Fruit fly (Drosophila melanogaster) whole organism, embryonic: ENCODE data around the gene papi.

Experiments
- Bdp1 ChIP-seq: fragments of 200-800 bp; sonication (Bioruptor generic); optimal IDR thresholded peaks from 3 replicates; lab custom pipeline; 2016; ENCODE audit warnings: missing biosample characterization, missing genetic modification characterization
- Bteb2 ChIP-seq: fragments of 200-800 bp; sonication (Bioruptor generic); optimal IDR thresholded peaks from 2 replicates; lab custom pipeline; 2016; ENCODE audit warnings: missing biosample characterization, missing genetic modification characterization
- CG10209 ChIP-seq: fragments of 200-800 bp; sonication (Bioruptor generic); optimal IDR thresholded peaks from 3 replicates; lab custom pipeline; 2017; ENCODE audit warnings: missing biosample characterization, mild to moderate bottlenecking, missing genetic modification characterization, missing genetic modification reagents
- CG10654 ChIP-seq: fragments of 200-800 bp; sonication (Bioruptor generic); optimal IDR thresholded peaks from 2 replicates; lab custom pipeline; 2016; ENCODE audit warnings: missing biosample characterization, missing genetic modification characterization
- CG11093 ChIP-seq: fragments of 200-800 bp; sonication (Bioruptor generic); IDR thresholded peaks from 3 replicates; pipeline ENCODE4 v1.3.6; 2022; ENCODE audit warnings: missing biosample characterization, missing genetic modification characterization
- CG11696 ChIP-seq: fragments of 200-800 bp; sonication (Bioruptor generic); IDR thresholded peaks from 2 replicates; pipeline ENCODE4 v1.3.6; 2022; ENCODE audit warnings: missing biosample characterization, missing genetic modification characterization
- CG12659 ChIP-seq: fragments of 200-800 bp; sonication (Bioruptor generic); optimal IDR thresholded peaks from 3 replicates; lab custom pipeline; 2017; ENCODE audit warnings: mild to moderate bottlenecking, missing biosample characterization, missing genetic modification reagents, missing genetic modification characterization
- CG12744 ChIP-seq: fragments of 200-800 bp; sonication (Bioruptor generic); optimal IDR thresholded peaks from 2 replicates; lab custom pipeline; 2016; ENCODE audit warnings: missing biosample characterization, missing genetic modification characterization
- CG1792 ChIP-seq: fragments of 200-800 bp; sonication (Bioruptor generic); optimal IDR thresholded peaks from 2 replicates; lab custom pipeline; 2016; ENCODE audit warnings: missing biosample characterization, missing genetic modification characterization
- CG3065 ChIP-seq: fragments of 200-800 bp; sonication (Bioruptor generic); optimal IDR thresholded peaks from 2 replicates; lab custom pipeline; 2016; ENCODE audit warnings: missing biosample characterization, missing genetic modification characterization
- CG31441 ChIP-seq: fragments of 200-800 bp; sonication (Bioruptor generic); IDR thresholded peaks from 2 replicates; pipeline ENCODE4 v1.3.6; 2022; ENCODE audit warnings: missing biosample characterization, missing genetic modification characterization
- CG3726 ChIP-seq: fragments of 200-800 bp; sonication (Bioruptor generic); IDR thresholded peaks from 3 replicates; pipeline ENCODE4, ENCODE4 v1.3.6; 2022; ENCODE audit warnings: missing biosample characterization, missing genetic modification characterization
- CG42726 ChIP-seq: fragments of 200-800 bp; sonication (Bioruptor generic); IDR thresholded peaks from 2 replicates; pipeline ENCODE4 v1.3.6; 2022; ENCODE audit warnings: missing biosample characterization, missing genetic modification characterization; ENCODE audit not compliant: partially characterized antibody
- CG4707 ChIP-seq: fragments of 200-800 bp; sonication (Bioruptor generic); optimal IDR thresholded peaks from 2 replicates; lab custom pipeline; 2018; ENCODE audit warnings: missing biosample characterization, mild to moderate bottlenecking, missing genetic modification characterization, moderate library complexity
- CG4854 ChIP-seq: fragments of 200-800 bp; sonication (Bioruptor generic); optimal IDR thresholded peaks from 2 replicates; lab custom pipeline; 2016; ENCODE audit warnings: missing biosample characterization, missing genetic modification characterization, inconsistent platforms
- CG5245 ChIP-seq: fragments of 200-800 bp; sonication (Bioruptor generic); optimal IDR thresholded peaks from 3 replicates; lab custom pipeline; 2016; ENCODE audit warnings: missing biosample characterization, missing genetic modification characterization
- CG6854 ChIP-seq: fragments of 200-800 bp; sonication (Bioruptor generic); optimal IDR thresholded peaks from 3 replicates; lab custom pipeline; 2017; ENCODE audit warnings: missing biosample characterization, mild to moderate bottlenecking, missing genetic modification characterization
- CG7271 ChIP-seq: fragments of 200-800 bp; sonication (Bioruptor generic); optimal IDR thresholded peaks from 2 replicates; lab custom pipeline; 2018; ENCODE audit warnings: missing biosample characterization, mild to moderate bottlenecking, missing genetic modification characterization, moderate library complexity
- CG8089 ChIP-seq: fragments of 200-800 bp; sonication (Bioruptor generic); optimal IDR thresholded peaks from 3 replicates; lab custom pipeline; 2016; ENCODE audit warnings: missing biosample characterization, missing genetic modification characterization
- CG9215 ChIP-seq: fragments of 200-800 bp; sonication (Bioruptor generic); IDR thresholded peaks from 2 replicates; pipeline ENCODE4 v1.3.6; 2022; ENCODE audit warnings: missing biosample characterization, missing genetic modification characterization
- CG9817 ChIP-seq: fragments of 200-800 bp; sonication (Bioruptor generic); optimal IDR thresholded peaks from 2 replicates; lab custom pipeline; 2018; ENCODE audit warnings: missing biosample characterization, mild to moderate bottlenecking, missing genetic modification characterization, moderate library complexity
- CrebB ChIP-seq: fragments of 200-800 bp; sonication (Bioruptor generic); optimal IDR thresholded peaks from 3 replicates; lab custom pipeline; 2018; ENCODE audit warnings: missing biosample characterization, mild to moderate bottlenecking, missing genetic modification characterization
- Fer1 ChIP-seq: fragments of 200-800 bp; sonication (Bioruptor generic); optimal IDR thresholded peaks from 2 replicates; lab custom pipeline; 2017; ENCODE audit warnings: missing biosample characterization, mild to moderate bottlenecking, missing genetic modification characterization
- H15 ChIP-seq: fragments of 200-800 bp; sonication (Bioruptor generic); IDR thresholded peaks from 3 replicates; pipeline ENCODE4 v1.3.6; 2022; ENCODE audit warnings: missing biosample characterization, missing genetic modification characterization
- Hr51 ChIP-seq, 2 experiments: fragments of 200-800 bp; sonication (Bioruptor generic); optimal IDR thresholded peaks; 2 replicates in 1 of 2; 3 replicates in 1 of 2; lab custom pipeline; 2016 to 2018; ENCODE audit warnings: missing biosample characterization in 2 of 2, missing genetic modification characterization in 2 of 2, mild to moderate bottlenecking in 1 of 2, moderate library complexity in 1 of 2
- Jarid2 ChIP-seq: fragments of 200-800 bp; sonication (Bioruptor generic); optimal IDR thresholded peaks from 3 replicates; lab custom pipeline; 2017; ENCODE audit warnings: mild to moderate bottlenecking, missing biosample characterization, missing genetic modification reagents, missing genetic modification characterization
- Neu2 ChIP-seq: fragments of 200-800 bp; sonication (Bioruptor generic); optimal IDR thresholded peaks from 3 replicates; lab custom pipeline; 2016; ENCODE audit warnings: missing biosample characterization, missing genetic modification characterization, borderline replicate concordance
- NfI ChIP-seq: fragments of 200-800 bp; sonication (Bioruptor generic); optimal IDR thresholded peaks from 3 replicates; lab custom pipeline; 2018; ENCODE audit warnings: missing biosample characterization, mild to moderate bottlenecking, missing genetic modification characterization, moderate library complexity
- Opbp ChIP-seq: fragments of 200-800 bp; sonication (Bioruptor generic); IDR thresholded peaks from 3 replicates; pipeline ENCODE4 v1.3.6; 2022; ENCODE audit warnings: missing biosample characterization, missing genetic modification characterization; ENCODE audit not compliant: partially characterized antibody
- Sox100B ChIP-seq: fragments of 200-800 bp; sonication (Bioruptor generic); optimal IDR thresholded peaks from 3 replicates; lab custom pipeline; 2018; ENCODE audit warnings: missing biosample characterization, mild to moderate bottlenecking, missing genetic modification characterization
- Spps ChIP-seq: fragments of 200-800 bp; sonication (Bioruptor generic); optimal IDR thresholded peaks from 2 replicates; lab custom pipeline; 2018; ENCODE audit warnings: missing biosample characterization, mild to moderate bottlenecking, missing genetic modification characterization
- Stat92E ChIP-seq, 3 experiments: fragments of >200 bp in 2 of 3; fragments of 200-800 bp in 1 of 3; sonication (Bioruptor generic) in 1 of 3; optimal IDR thresholded peaks; 2 replicates each; lab custom pipeline; 2017 to 2019; ENCODE audit warnings: missing biosample characterization in 3 of 3, missing genetic modification characterization in 3 of 3, mild to moderate bottlenecking in 1 of 3, moderate library complexity in 1 of 3
- aop ChIP-seq: fragments of 200-800 bp; sonication (Bioruptor generic); IDR thresholded peaks from 2 replicates; pipeline ENCODE4 v1.3.6; 2022; ENCODE audit warnings: missing biosample characterization, missing genetic modification characterization
- ara ChIP-seq: fragments of 200-800 bp; sonication (Bioruptor generic); IDR thresholded peaks from 2 replicates; pipeline ENCODE4 v1.3.6; 2022; ENCODE audit warnings: missing biosample characterization, missing genetic modification characterization
- az2 ChIP-seq: fragments of 200-800 bp; sonication (Bioruptor generic); optimal IDR thresholded peaks from 3 replicates; lab custom pipeline; 2016; ENCODE audit warnings: missing biosample characterization, missing genetic modification characterization
- croc ChIP-seq: fragments of 200-800 bp; sonication (Bioruptor generic); conservative IDR thresholded peaks from 3 replicates; pipeline ENCODE4 v1.3.6; 2022; ENCODE audit warnings: missing biosample characterization, missing genetic modification characterization
- gcm2 ChIP-seq: fragments of 200-800 bp; sonication (Bioruptor generic); optimal IDR thresholded peaks from 2 replicates; lab custom pipeline; 2016; ENCODE audit warnings: missing biosample characterization, missing genetic modification characterization
- gfzf ChIP-seq: fragments of 200-800 bp; sonication (Bioruptor generic); optimal IDR thresholded peaks from 2 replicates; lab custom pipeline; 2016; ENCODE audit warnings: missing biosample characterization, mild to moderate bottlenecking, missing genetic modification characterization, moderate library complexity
- lab ChIP-seq: fragments of 200-800 bp; sonication (Bioruptor generic); optimal IDR thresholded peaks from 3 replicates; lab custom pipeline; 2017; ENCODE audit warnings: missing biosample characterization, missing genetic modification characterization, mild to moderate bottlenecking, moderate library complexity, missing genetic modification reagents
- lov ChIP-seq, 2 experiments: fragments of 200-800 bp in 1 of 2; fragments of >200 bp in 1 of 2; sonication (Bioruptor generic) in 1 of 2; IDR thresholded peaks in 1 of 2; optimal IDR thresholded peaks in 1 of 2; 2 replicates in 1 of 2; 3 replicates in 1 of 2; pipeline versions ENCODE4 v1.3.6 to Lab custom; 2017 to 2022; ENCODE audit warnings: missing biosample characterization in 1 of 2, missing genetic modification characterization in 1 of 2
- phol ChIP-seq: fragments of 200-800 bp; sonication (Bioruptor generic); optimal IDR thresholded peaks from 3 replicates; lab custom pipeline; 2018; ENCODE audit warnings: missing biosample characterization, mild to moderate bottlenecking, missing genetic modification characterization, moderate library complexity
- ranshi ChIP-seq: fragments of 200-800 bp; sonication (Bioruptor generic); IDR thresholded peaks from 2 replicates; pipeline ENCODE4 v1.3.6; 2022; ENCODE audit warnings: missing biosample characterization, missing genetic modification characterization
- repo ChIP-seq: fragments of 200-800 bp; sonication (Bioruptor generic); optimal IDR thresholded peaks from 2 replicates; lab custom pipeline; 2016; ENCODE audit warnings: missing biosample characterization, missing genetic modification characterization
- ro ChIP-seq: fragments of 200-800 bp; sonication (Bioruptor generic); IDR thresholded peaks from 2 replicates; pipeline ENCODE4 v1.3.6; 2022; ENCODE audit warnings: missing biosample characterization, missing genetic modification characterization
- row ChIP-seq: fragments of 200-800 bp; sonication (Bioruptor generic); IDR thresholded peaks from 3 replicates; pipeline ENCODE4 v1.3.6; 2022; ENCODE audit warnings: missing biosample characterization, missing genetic modification characterization
- sim ChIP-seq: fragments of 200-800 bp; sonication (Bioruptor generic); IDR thresholded peaks from 2 replicates; pipeline ENCODE4 v1.3.6; 2022; ENCODE audit warnings: missing biosample characterization, missing genetic modification characterization
- toy ChIP-seq: fragments of 200-800 bp; sonication (Bioruptor generic); IDR thresholded peaks from 2 replicates; pipeline ENCODE4 v1.3.6; 2022; ENCODE audit warnings: missing biosample characterization, missing genetic modification characterization
- yki ChIP-seq: fragments of >200 bp; optimal IDR thresholded peaks from 3 replicates; lab custom pipeline; 2018
- zf30C ChIP-seq: fragments of 200-800 bp; sonication (Bioruptor generic); optimal IDR thresholded peaks from 3 replicates; lab custom pipeline; 2018; ENCODE audit warnings: missing biosample characterization, mild to moderate bottlenecking, missing genetic modification characterization
- zfh1 ChIP-seq: fragments of 200-800 bp; sonication (Bioruptor generic); IDR thresholded peaks from 3 replicates; pipeline ENCODE4 v1.3.6; 2022; ENCODE audit warnings: missing biosample characterization, missing genetic modification characterization

The papi gene

dm6 chr2L:2179366-2179765 lies 41.2 kb upstream of the papi start (continued):
- TF ChIP-seq ranshi (GFP tag; lab: Robert Waterston, UW) = peak; percentile 58; the same call in 1 of the 2 replicates
- TF ChIP-seq Stat92E (GFP tag; optimal IDR thresholded peaks at IDR 0.05; lab: Kevin White, UChicago) = no peak
- peak; percentile 70 for TF ChIP-seq CG12659
- 0 out of 2 replicates have a peak, but pooled peaks have one; percentile 5 for TF ChIP-seq aop (GFP tag; lab: Robert Waterston, UW)
- peak; percentile 70 for TF ChIP-seq CG12744 (GFP tag; lab: Kevin White, UChicago)
- no peak for TF ChIP-seq zf30C (GFP tag; lab: Kevin White, UChicago)
- no peak for TF ChIP-seq CG7271
- peak; percentile 7 for TF ChIP-seq CG4707
- peak; percentile 59 for TF ChIP-seq az2
- peak; percentile 66 for TF ChIP-seq Fer1 (GFP tag; lab: Kevin White, UChicago)
- TF ChIP-seq CG10654 = peak; percentile 51
- peak; percentile 55 for TF ChIP-seq CG5245 (GFP tag; lab: Kevin White, UChicago)
- TF ChIP-seq ara (GFP tag; lab: Robert Waterston, UW) = no peak
- TF ChIP-seq CG8089 (GFP tag; lab: Kevin White, UChicago) = peak; percentile 26
- TF ChIP-seq CG9215 (GFP tag; lab: Robert Waterston, UW) = peak; percentile 72; the same call in 1 of the 2 replicates
- TF ChIP-seq Jarid2 (GFP tag; lab: Kevin White, UChicago) = peak; percentile 39
- no peak for TF ChIP-seq CG6854
- no peak; the same call in 1 of the 2 replicates for TF ChIP-seq CG31441
- TF ChIP-seq lov (optimal IDR thresholded peaks at IDR 0.05; lab: Kevin White, UChicago) = no peak
- TF ChIP-seq lov (GFP tag; IDR thresholded peaks at IDR 0.05; lab: Robert Waterston, UW) = no peak
- TF ChIP-seq CG3726 (GFP tag; lab: Robert Waterston, UW) = no peak
- TF ChIP-seq Opbp (GFP tag; lab: Robert Waterston, UW) = no peak
- TF ChIP-seq NfI (GFP tag; lab: Kevin White, UChicago) = peak; percentile 74
- peak; percentile 9 to 88 for TF ChIP-seq Hr51 (GFP tag; optimal IDR thresholded peaks at IDR 0.05; lab: Kevin White, UChicago)
- TF ChIP-seq CG11093 = peak; percentile 61; the same call in 1 of the 3 replicates
- no peak for TF ChIP-seq yki (lab: Kevin White, UChicago)
- TF ChIP-seq CG9817 (tag; lab: Kevin White, UChicago) = peak; percentile 73
- peak; percentile 69 for TF ChIP-seq CG1792 (GFP tag; lab: Kevin White, UChicago)
- TF ChIP-seq ro = no peak; the same call in 1 of the 2 replicates
- TF ChIP-seq sim (GFP tag; lab: Robert Waterston, UW) = no peak
- peak; percentile 77 for TF ChIP-seq CG10209
- no peak for TF ChIP-seq CG42726 (GFP tag; lab: Robert Waterston, UW)
- no peak for TF ChIP-seq Neu2 (GFP tag; lab: Kevin White, UChicago)
- peak; percentile 21; the same call in 1 of the 3 replicates for TF ChIP-seq croc
- TF ChIP-seq row (GFP tag; lab: Robert Waterston, UW) = peak; percentile 76
- TF ChIP-seq lab (GFP tag; lab: Kevin White, UChicago) = peak; percentile 89
- TF ChIP-seq H15 = peak; percentile 58; the same call in 2 of the 3 replicates
- no peak for TF ChIP-seq repo (GFP tag; lab: Kevin White, UChicago)
- TF ChIP-seq Sox100B (GFP tag; lab: Kevin White, UChicago) = peak; percentile 50
- no peak for TF ChIP-seq Bdp1 (GFP tag; lab: Kevin White, UChicago)
- TF ChIP-seq toy (GFP tag; lab: Robert Waterston, UW) = 0 out of 2 replicates have a peak, but pooled peaks have one; percentile 44
- TF ChIP-seq CG4854 (GFP tag; lab: Kevin White, UChicago) = peak; percentile 66
- TF ChIP-seq zfh1 (GFP tag; lab: Robert Waterston, UW) = peak; percentile 62; the same call in 2 of the 3 replicates
- peak; percentile 33 for TF ChIP-seq gcm2
- TF ChIP-seq Bteb2 = peak; percentile 60
- peak; percentile 29 for TF ChIP-seq CG3065
- no peak; the same call in 1 of the 2 replicates for TF ChIP-seq CG11696 (GFP tag; lab: Robert Waterston, UW)
- peak; percentile 83 for TF ChIP-seq phol
- no peak for TF ChIP-seq gfzf (GFP tag; lab: Kevin White, UChicago)
- TF ChIP-seq Spps (tag; lab: Kevin White, UChicago) = no peak
- peak; percentile 75 for TF ChIP-seq CrebB (tag; lab: Kevin White, UChicago)
